Fruit fly (Drosophila melanogaster) whole organism, embryonic: ENCODE data around the gene Cwc25.

Source experiments
- B-H2 ChIP-seq: fragments of 200-800 bp; sonication (Bioruptor generic); optimal IDR thresholded peaks from 2 replicates; lab custom pipeline; 2018; ENCODE audit warnings: missing biosample characterization, mild to moderate bottlenecking, missing genetic modification characterization
- CG1024 ChIP-seq: fragments of 200-800 bp; sonication (Bioruptor generic); IDR thresholded peaks from 2 replicates; pipeline ENCODE4 v1.3.6; 2022; ENCODE audit warnings: missing biosample characterization, missing genetic modification characterization
- CG10366 ChIP-seq: fragments of 200-800 bp; sonication (Bioruptor generic); IDR thresholded peaks from 2 replicates; pipeline ENCODE4 v1.3.6; 2022; ENCODE audit warnings: missing biosample characterization, missing genetic modification characterization
- CG10431 ChIP-seq: fragments of 200-800 bp; sonication (Bioruptor generic); optimal IDR thresholded peaks from 3 replicates; lab custom pipeline; 2018; ENCODE audit warnings: missing biosample characterization, mild to moderate bottlenecking, missing genetic modification characterization
- CG11085 ChIP-seq: fragments of 200-800 bp; sonication (Bioruptor generic); IDR thresholded peaks from 2 replicates; pipeline ENCODE4 v1.3.6; 2022; ENCODE audit warnings: missing biosample characterization, missing genetic modification characterization
- CG11247 ChIP-seq: fragments of 200-800 bp; sonication (Bioruptor generic); IDR thresholded peaks from 2 replicates; pipeline ENCODE4 v1.3.6; 2022; ENCODE audit warnings: missing biosample characterization, missing genetic modification characterization
- CG12155 ChIP-seq: fragments of 200-800 bp; sonication (Bioruptor generic); optimal IDR thresholded peaks from 3 replicates; lab custom pipeline; 2016; ENCODE audit warnings: missing biosample characterization, missing genetic modification characterization
- CG14667 ChIP-seq: fragments of 200-800 bp; sonication (Bioruptor generic); IDR thresholded peaks from 2 replicates; pipeline ENCODE4 v1.3.6; 2022; ENCODE audit warnings: missing biosample characterization, missing genetic modification characterization
- CG17359 ChIP-seq: fragments of 200-800 bp; sonication (Bioruptor generic); optimal IDR thresholded peaks from 3 replicates; lab custom pipeline; 2018; ENCODE audit warnings: missing biosample characterization, mild to moderate bottlenecking, missing genetic modification characterization, moderate library complexity
- CG2129 ChIP-seq: fragments of 200-800 bp; sonication (Bioruptor generic); IDR thresholded peaks from 2 replicates; pipeline ENCODE4 v1.3.6; 2022; ENCODE audit warnings: missing biosample characterization, missing genetic modification characterization; ENCODE audit not compliant: partially characterized antibody
- CG2712 ChIP-seq: fragments of 200-800 bp; optimal IDR thresholded peaks from 3 replicates; lab custom pipeline; 2019; ENCODE audit warnings: missing biosample characterization, mild to moderate bottlenecking, missing genetic modification characterization, moderate library complexity
- CG34224 ChIP-seq: fragments of 200-800 bp; sonication (Bioruptor generic); IDR thresholded peaks from 3 replicates; pipeline ENCODE4 v1.3.6; 2022; ENCODE audit warnings: missing biosample characterization, missing genetic modification characterization; ENCODE audit not compliant: partially characterized antibody
- CG3838 ChIP-seq: fragments of 200-800 bp; sonication (Bioruptor generic); optimal IDR thresholded peaks from 3 replicates; lab custom pipeline; 2016; ENCODE audit warnings: missing biosample characterization, missing genetic modification characterization
- CG4820 ChIP-seq: fragments of 200-800 bp; sonication (Bioruptor generic); optimal IDR thresholded peaks from 3 replicates; lab custom pipeline; 2016; ENCODE audit warnings: missing biosample characterization, missing genetic modification characterization
- CG6272 ChIP-seq: fragments of 200-800 bp; sonication (Bioruptor generic); IDR thresholded peaks from 2 replicates; pipeline ENCODE4 v1.3.6; 2022; ENCODE audit warnings: missing biosample characterization, missing genetic modification characterization
- CG6683 ChIP-seq: fragments of 200-800 bp; sonication (Bioruptor generic); optimal IDR thresholded peaks from 2 replicates; lab custom pipeline; 2017; ENCODE audit warnings: missing biosample characterization, mild to moderate bottlenecking, missing genetic modification characterization, missing genetic modification reagents
- CG6689 ChIP-seq: fragments of 200-800 bp; sonication (Bioruptor generic); IDR thresholded peaks from 2 replicates; pipeline ENCODE4 v1.3.6; 2022; ENCODE audit warnings: missing biosample characterization, missing genetic modification characterization
- CG7271 ChIP-seq: fragments of 200-800 bp; sonication (Bioruptor generic); optimal IDR thresholded peaks from 2 replicates; lab custom pipeline; 2018; ENCODE audit warnings: missing biosample characterization, mild to moderate bottlenecking, missing genetic modification characterization, moderate library complexity
- CG7786 ChIP-seq: fragments of 200-800 bp; sonication (Bioruptor generic); optimal IDR thresholded peaks from 2 replicates; lab custom pipeline; 2016; ENCODE audit warnings: missing biosample characterization, missing genetic modification characterization
- CG8281 ChIP-seq: fragments of 200-800 bp; sonication (Bioruptor generic); optimal IDR thresholded peaks from 2 replicates; lab custom pipeline; 2018; ENCODE audit warnings: missing biosample characterization, mild to moderate bottlenecking, missing genetic modification characterization, moderate library complexity
- CG9876 ChIP-seq: fragments of 200-800 bp; sonication (Bioruptor generic); optimal IDR thresholded peaks from 2 replicates; lab custom pipeline; 2016; ENCODE audit warnings: missing biosample characterization, missing genetic modification characterization
- Dad ChIP-seq: fragments of 200-800 bp; sonication (Bioruptor generic); optimal IDR thresholded peaks from 3 replicates; lab custom pipeline; 2016; ENCODE audit warnings: missing biosample characterization, missing genetic modification characterization
- Dbx ChIP-seq: fragments of 200-800 bp; sonication (Bioruptor generic); IDR thresholded peaks from 3 replicates; pipeline ENCODE4 v1.3.6; 2022; ENCODE audit warnings: missing biosample characterization, missing genetic modification characterization
- Dek ChIP-seq: fragments of 200-800 bp; sonication (Bioruptor generic); optimal IDR thresholded peaks from 3 replicates; lab custom pipeline; 2019; ENCODE audit warnings: missing biosample characterization, mild to moderate bottlenecking, missing genetic modification characterization, moderate library complexity
- Dref ChIP-seq: fragments of 200-800 bp; sonication (Bioruptor generic); IDR thresholded peaks from 2 replicates; pipeline ENCODE4 v1.3.6; 2022; ENCODE audit warnings: missing biosample characterization, missing genetic modification characterization
- E2f1 ChIP-seq: fragments of 200-800 bp; sonication (Bioruptor generic); IDR thresholded peaks from 2 replicates; pipeline ENCODE4 v1.3.6; 2022; ENCODE audit warnings: missing biosample characterization, missing genetic modification characterization
- HHEX ChIP-seq: fragments of 200-800 bp; sonication (Bioruptor generic); optimal IDR thresholded peaks from 3 replicates; lab custom pipeline; 2017; ENCODE audit warnings: missing biosample characterization, mild to moderate bottlenecking, missing genetic modification characterization, missing genetic modification reagents
- HLH3B ChIP-seq: fragments of 200-800 bp; sonication (Bioruptor generic); IDR thresholded peaks from 2 replicates; pipeline ENCODE4 v1.3.6; 2022; ENCODE audit warnings: missing biosample characterization, missing genetic modification characterization
- HLH4C ChIP-seq: fragments of 200-800 bp; sonication (Bioruptor generic); IDR thresholded peaks from 3 replicates; pipeline ENCODE4 v1.3.6; 2022; ENCODE audit warnings: missing biosample characterization, missing genetic modification characterization; ENCODE audit not compliant: partially characterized antibody
- Hsf ChIP-seq: fragments of 200-800 bp; sonication (Bioruptor generic); optimal IDR thresholded peaks from 3 replicates; lab custom pipeline; 2016; ENCODE audit warnings: missing biosample characterization, missing genetic modification characterization
- Opbp ChIP-seq: fragments of 200-800 bp; sonication (Bioruptor generic); IDR thresholded peaks from 3 replicates; pipeline ENCODE4 v1.3.6; 2022; ENCODE audit warnings: missing biosample characterization, missing genetic modification characterization; ENCODE audit not compliant: partially characterized antibody
- Optix ChIP-seq: fragments of 200-800 bp; sonication (Bioruptor generic); IDR thresholded peaks from 3 replicates; pipeline ENCODE4 v1.3.6; 2022; ENCODE audit warnings: missing biosample characterization, missing genetic modification characterization
- Ravus ChIP-seq: fragments of 200-800 bp; sonication (Bioruptor generic); IDR thresholded peaks from 2 replicates; pipeline ENCODE4 v1.3.6; 2022; ENCODE audit warnings: missing biosample characterization, missing genetic modification characterization
- Sry-β ChIP-seq: fragments of 200-800 bp; sonication (Bioruptor generic); optimal IDR thresholded peaks from 2 replicates; lab custom pipeline; 2018; ENCODE audit warnings: missing biosample characterization, mild to moderate bottlenecking, missing genetic modification characterization, moderate library complexity
- cad ChIP-seq: fragments of >200 bp; optimal IDR thresholded peaks from 2 replicates; lab custom pipeline; 2017; ENCODE audit warnings: missing biosample characterization, missing genetic modification characterization
- cas ChIP-seq: fragments of 200-800 bp; sonication (Bioruptor generic); IDR thresholded peaks from 2 replicates; pipeline ENCODE4 v1.3.6; 2022; ENCODE audit warnings: missing biosample characterization, missing genetic modification characterization
- disco-r ChIP-seq: fragments of 200-800 bp; sonication (Bioruptor generic); optimal IDR thresholded peaks from 2 replicates; lab custom pipeline; 2016; ENCODE audit warnings: missing biosample characterization, missing genetic modification characterization
- dmrt11E ChIP-seq: fragments of 200-800 bp; sonication (Bioruptor generic); optimal IDR thresholded peaks from 3 replicates; lab custom pipeline; 2018; ENCODE audit warnings: missing biosample characterization, mild to moderate bottlenecking, missing genetic modification characterization, moderate library complexity
- dpn ChIP-seq, 2 experiments: fragments of 200-800 bp; sonication (Bioruptor generic); optimal IDR thresholded peaks; 3 replicates each; lab custom pipeline; 2016; ENCODE audit warnings: missing biosample characterization in 2 of 2, missing genetic modification characterization in 2 of 2
- ham ChIP-seq: fragments of 200-800 bp; sonication (Bioruptor generic); IDR thresholded peaks from 2 replicates; pipeline ENCODE4 v1.3.6; 2022; ENCODE audit warnings: missing biosample characterization, missing genetic modification characterization
- kay ChIP-seq: fragments of 200-800 bp; sonication (Bioruptor generic); optimal IDR thresholded peaks from 2 replicates; lab custom pipeline; 2016; ENCODE audit warnings: missing biosample characterization, missing genetic modification characterization
- klu ChIP-seq: fragments of 200-800 bp; sonication (Bioruptor generic); IDR thresholded peaks from 2 replicates; pipeline ENCODE4 v1.3.6; 2022; ENCODE audit warnings: missing biosample characterization, missing genetic modification characterization
- mld ChIP-seq: fragments of 200-800 bp; sonication (Bioruptor generic); IDR thresholded peaks from 3 replicates; pipeline ENCODE4 v1.3.6; 2022; ENCODE audit warnings: missing biosample characterization, missing genetic modification characterization; ENCODE audit not compliant: partially characterized antibody
- nerfin-1 ChIP-seq: fragments of 200-800 bp; sonication (Bioruptor generic); optimal IDR thresholded peaks from 3 replicates; lab custom pipeline; 2019; ENCODE audit warnings: missing biosample characterization, mild to moderate bottlenecking, missing genetic modification characterization, moderate library complexity
- pnt ChIP-seq: fragments of 200-800 bp; sonication (Bioruptor generic); optimal IDR thresholded peaks from 3 replicates; lab custom pipeline; 2016; ENCODE audit warnings: missing biosample characterization, missing genetic modification characterization
- ranshi ChIP-seq: fragments of 200-800 bp; sonication (Bioruptor generic); IDR thresholded peaks from 2 replicates; pipeline ENCODE4 v1.3.6; 2022; ENCODE audit warnings: missing biosample characterization, missing genetic modification characterization
- ro ChIP-seq: fragments of 200-800 bp; sonication (Bioruptor generic); IDR thresholded peaks from 2 replicates; pipeline ENCODE4 v1.3.6; 2022; ENCODE audit warnings: missing biosample characterization, missing genetic modification characterization
- sr ChIP-seq: fragments of 200-800 bp; sonication (Bioruptor generic); IDR thresholded peaks from 3 replicates; pipeline ENCODE4 v1.3.6; 2022; ENCODE audit warnings: missing biosample characterization, missing genetic modification characterization
- stc ChIP-seq: fragments of 200-800 bp; sonication (Bioruptor generic); IDR thresholded peaks from 2 replicates; pipeline ENCODE4 v1.3.6; 2022; ENCODE audit warnings: missing biosample characterization, missing genetic modification characterization
- vnd ChIP-seq: fragments of 200-800 bp; sonication (Bioruptor generic); IDR thresholded peaks from 3 replicates; pipeline ENCODE4 v1.3.6; 2022; ENCODE audit warnings: missing biosample characterization, missing genetic modification characterization; ENCODE audit not compliant: partially characterized antibody

The Cwc25 gene

dm6 chr2L:2754437-2755322, 9.8 kb downstream of the Cwc25 start (continued):
- TF ChIP-seq E2f1 (GFP tag; lab: Robert Waterston, UW) (no peak), Hsf (GFP tag; lab: Kevin White, UChicago) (peak; percentile 72), HHEX (peak; percentile 88), CG10366 (GFP tag; lab: Robert Waterston, UW) (no peak), cas (GFP tag; lab: Robert Waterston, UW) (no peak), CG6683 (peak; percentile 75), CG7786 (GFP tag; lab: Kevin White, UChicago) (peak; percentile 66), B-H2 (GFP tag; lab: Kevin White, UChicago) (peak; percentile 65), vnd (GFP tag; lab: Robert Waterston, UW) (no peak), klu (no peak), HLH4C (GFP tag; lab: Robert Waterston, UW) (no peak), CG11247 (GFP tag; lab: Robert Waterston, UW) (no peak), CG2712 (peak; percentile 85), Dref (GFP tag; lab: Robert Waterston, UW) (no peak), CG2129 (GFP tag; lab: Robert Waterston, UW) (no peak), disco-r (GFP tag; lab: Kevin White, UChicago) (peak; percentile 74), CG12155 (peak; percentile 62), dpn (GFP tag; optimal IDR thresholded peaks at IDR 0.05; lab: Kevin White, UChicago) (peak; percentile 74 to 78), Ravus (GFP tag; lab: Robert Waterston, UW) (no peak), CG8281 (tag; lab: Kevin White, UChicago) (peak; percentile 51), Sry-β (peak; percentile 56), pnt (peak; percentile 56), CG3838 (GFP tag; lab: Kevin White, UChicago) (no peak), ranshi (no peak), Dad (GFP tag; lab: Kevin White, UChicago) (peak; percentile 73), CG17359 (tag; lab: Kevin White, UChicago) (peak; percentile 88), CG14667 (no peak), nerfin-1 (tag; lab: Kevin White, UChicago) (peak; percentile 70), CG34224 (GFP tag; lab: Robert Waterston, UW) (no peak), Dek (tag; lab: Kevin White, UChicago) (peak; percentile 86), ro (GFP tag; lab: Robert Waterston, UW) (no peak), stc (no peak), Opbp (GFP tag; lab: Robert Waterston, UW) (no peak), CG9876 (GFP tag; lab: Kevin White, UChicago) (peak; percentile 2), CG7271 (tag; lab: Kevin White, UChicago) (peak; percentile 28), dmrt11E (peak; percentile 52), CG6689 (no peak), CG4820 (GFP tag; lab: Kevin White, UChicago) (peak; percentile 65), HLH3B (GFP tag; lab: Robert Waterston, UW) (no peak), sr (no peak), CG10431 (GFP tag; lab: Kevin White, UChicago) (peak; percentile 89), Optix (GFP tag; lab: Robert Waterston, UW) (no peak), CG6272 (GFP tag; lab: Robert Waterston, UW) (no peak), Dbx (no peak), kay (GFP tag; lab: Kevin White, UChicago) (peak; percentile 60), ham (GFP tag; lab: Robert Waterston, UW) (no peak), CG1024 (GFP tag; lab: Robert Waterston, UW) (no peak), CG11085 (GFP tag; lab: Robert Waterston, UW) (no peak), mld (GFP tag; lab: Robert Waterston, UW) (no peak), cad (GFP tag; lab: Kevin White, UChicago) (peak; percentile 8)
